Fruit fly (Drosophila melanogaster) whole organism, embryonic: ENCODE measurements around the gene CG32428.

Experiments used
- Antp ChIP-seq: fragments of 200-800 bp; sonication (Bioruptor generic); optimal IDR thresholded peaks from 3 replicates; lab custom pipeline; 2016; ENCODE audit warnings: missing biosample characterization, missing genetic modification characterization
- Bdp1 ChIP-seq: fragments of 200-800 bp; sonication (Bioruptor generic); optimal IDR thresholded peaks from 3 replicates; lab custom pipeline; 2016; ENCODE audit warnings: missing biosample characterization, missing genetic modification characterization
- CG1024 ChIP-seq: fragments of 200-800 bp; sonication (Bioruptor generic); IDR thresholded peaks from 2 replicates; pipeline ENCODE4 v1.3.6; 2022; ENCODE audit warnings: missing biosample characterization, missing genetic modification characterization
- CG10267 ChIP-seq: fragments of 200-800 bp; sonication (Bioruptor generic); optimal IDR thresholded peaks from 2 replicates; lab custom pipeline; 2018; ENCODE audit warnings: missing biosample characterization, mild to moderate bottlenecking, missing genetic modification characterization, moderate library complexity
- CG10321 ChIP-seq: fragments of 200-800 bp; sonication (Bioruptor generic); IDR thresholded peaks from 2 replicates; pipeline ENCODE4 v1.3.6; 2022; ENCODE audit warnings: missing biosample characterization, missing genetic modification characterization
- CG10654 ChIP-seq: fragments of 200-800 bp; sonication (Bioruptor generic); optimal IDR thresholded peaks from 2 replicates; lab custom pipeline; 2016; ENCODE audit warnings: missing biosample characterization, missing genetic modification characterization
- CG12659 ChIP-seq: fragments of 200-800 bp; sonication (Bioruptor generic); optimal IDR thresholded peaks from 3 replicates; lab custom pipeline; 2017; ENCODE audit warnings: mild to moderate bottlenecking, missing biosample characterization, missing genetic modification reagents, missing genetic modification characterization
- CG13424 ChIP-seq: fragments of 200-800 bp; sonication (Bioruptor generic); optimal IDR thresholded peaks from 2 replicates; lab custom pipeline; 2019; ENCODE audit warnings: missing biosample characterization, mild to moderate bottlenecking, missing genetic modification characterization, moderate library complexity
- CG13894 ChIP-seq: fragments of 200-800 bp; sonication (Bioruptor generic); optimal IDR thresholded peaks from 3 replicates; lab custom pipeline; 2018; ENCODE audit warnings: missing biosample characterization, mild to moderate bottlenecking, missing genetic modification characterization, moderate library complexity
- CG15011 ChIP-seq: fragments of 200-800 bp; sonication (Bioruptor generic); optimal IDR thresholded peaks from 3 replicates; lab custom pipeline; 2018; ENCODE audit warnings: missing biosample characterization, mild to moderate bottlenecking, missing genetic modification characterization
- CG1529 ChIP-seq: fragments of 200-800 bp; sonication (Bioruptor generic); optimal IDR thresholded peaks from 3 replicates; lab custom pipeline; 2018; ENCODE audit warnings: missing biosample characterization, missing genetic modification characterization
- CG1647 ChIP-seq: fragments of 200-800 bp; sonication (Bioruptor generic); optimal IDR thresholded peaks from 3 replicates; lab custom pipeline; 2016; ENCODE audit warnings: missing biosample characterization, missing genetic modification characterization
- CG16813 ChIP-seq: fragments of 200-800 bp; sonication (Bioruptor generic); IDR thresholded peaks from 3 replicates; pipeline ENCODE4 v1.3.6; 2022; ENCODE audit warnings: missing biosample characterization, missing genetic modification characterization; ENCODE audit not compliant: partially characterized antibody
- CG17359 ChIP-seq: fragments of 200-800 bp; sonication (Bioruptor generic); optimal IDR thresholded peaks from 3 replicates; lab custom pipeline; 2018; ENCODE audit warnings: missing biosample characterization, mild to moderate bottlenecking, missing genetic modification characterization, moderate library complexity
- CG17385 ChIP-seq: fragments of 200-800 bp; sonication (Bioruptor generic); optimal IDR thresholded peaks from 3 replicates; lab custom pipeline; 2018; ENCODE audit warnings: missing biosample characterization, mild to moderate bottlenecking, missing genetic modification characterization
- CG18476 ChIP-seq: fragments of 200-800 bp; sonication (Bioruptor generic); optimal IDR thresholded peaks from 2 replicates; lab custom pipeline; 2016; ENCODE audit warnings: missing biosample characterization, mild to moderate bottlenecking, missing genetic modification characterization
- CG2116 ChIP-seq: fragments of 200-800 bp; sonication (Bioruptor generic); optimal IDR thresholded peaks from 3 replicates; lab custom pipeline; 2018; ENCODE audit warnings: missing biosample characterization, mild to moderate bottlenecking, missing genetic modification characterization
- CG2199 ChIP-seq: fragments of 200-800 bp; sonication (Bioruptor generic); IDR thresholded peaks from 3 replicates; pipeline ENCODE4 v1.3.6; 2022; ENCODE audit warnings: missing biosample characterization, missing genetic modification characterization
- CG30020 ChIP-seq: fragments of 200-800 bp; optimal IDR thresholded peaks from 2 replicates; lab custom pipeline; 2019; ENCODE audit warnings: missing biosample characterization, mild to moderate bottlenecking, missing genetic modification characterization, moderate library complexity
- CG3065 ChIP-seq: fragments of 200-800 bp; sonication (Bioruptor generic); optimal IDR thresholded peaks from 2 replicates; lab custom pipeline; 2016; ENCODE audit warnings: missing biosample characterization, missing genetic modification characterization
- CG31365 ChIP-seq: fragments of 200-800 bp; sonication (Bioruptor generic); optimal IDR thresholded peaks from 2 replicates; lab custom pipeline; 2018; ENCODE audit warnings: missing biosample characterization, mild to moderate bottlenecking, missing genetic modification characterization
- CG31388 ChIP-seq: fragments of 200-800 bp; sonication (Bioruptor generic); optimal IDR thresholded peaks from 2 replicates; lab custom pipeline; 2016; ENCODE audit warnings: missing biosample characterization, missing genetic modification characterization
- CG34224 ChIP-seq: fragments of 200-800 bp; sonication (Bioruptor generic); IDR thresholded peaks from 3 replicates; pipeline ENCODE4 v1.3.6; 2022; ENCODE audit warnings: missing biosample characterization, missing genetic modification characterization; ENCODE audit not compliant: partially characterized antibody
- CG4328 ChIP-seq: fragments of 200-800 bp; sonication (Bioruptor generic); optimal IDR thresholded peaks from 3 replicates; lab custom pipeline; 2017; ENCODE audit warnings: missing biosample characterization, missing genetic modification reagents, missing genetic modification characterization
- CG7372 ChIP-seq: fragments of 200-800 bp; sonication (Bioruptor generic); IDR thresholded peaks from 2 replicates; pipeline ENCODE4 v1.3.6; 2022; ENCODE audit warnings: missing biosample characterization, missing genetic modification characterization
- CG8281 ChIP-seq: fragments of 200-800 bp; sonication (Bioruptor generic); optimal IDR thresholded peaks from 2 replicates; lab custom pipeline; 2018; ENCODE audit warnings: missing biosample characterization, mild to moderate bottlenecking, missing genetic modification characterization, moderate library complexity
- CG8478 ChIP-seq: fragments of >200 bp; optimal IDR thresholded peaks from 2 replicates; lab custom pipeline; 2018
- CG9727 ChIP-seq: fragments of 200-800 bp; sonication (Bioruptor generic); optimal IDR thresholded peaks from 3 replicates; lab custom pipeline; 2017; ENCODE audit warnings: missing biosample characterization, mild to moderate bottlenecking, missing genetic modification characterization
- D ChIP-seq, 2 experiments: fragments of 200-800 bp in 1 of 2; fragments of >200 bp in 1 of 2; sonication (Bioruptor generic) in 1 of 2; optimal IDR thresholded peaks; 2 replicates in 1 of 2; 3 replicates in 1 of 2; lab custom pipeline; 2017; ENCODE audit warnings: mild to moderate bottlenecking in 1 of 2, missing biosample characterization in 1 of 2, missing genetic modification characterization in 1 of 2, missing genetic modification reagents in 1 of 2
- Neu2 ChIP-seq: fragments of 200-800 bp; sonication (Bioruptor generic); optimal IDR thresholded peaks from 3 replicates; lab custom pipeline; 2016; ENCODE audit warnings: missing biosample characterization, missing genetic modification characterization, borderline replicate concordance
- Nf-YC ChIP-seq: fragments of 200-800 bp; optimal IDR thresholded peaks from 3 replicates; lab custom pipeline; 2019; ENCODE audit warnings: missing biosample characterization, mild to moderate bottlenecking, missing genetic modification characterization, moderate library complexity
- Opbp ChIP-seq: fragments of 200-800 bp; sonication (Bioruptor generic); IDR thresholded peaks from 3 replicates; pipeline ENCODE4 v1.3.6; 2022; ENCODE audit warnings: missing biosample characterization, missing genetic modification characterization; ENCODE audit not compliant: partially characterized antibody
- Optix ChIP-seq: fragments of 200-800 bp; sonication (Bioruptor generic); IDR thresholded peaks from 3 replicates; pipeline ENCODE4 v1.3.6; 2022; ENCODE audit warnings: missing biosample characterization, missing genetic modification characterization
- Ptx1 ChIP-seq: fragments of 200-800 bp; sonication (Bioruptor generic); IDR thresholded peaks from 2 replicates; pipeline ENCODE4 v1.3.6; 2022; ENCODE audit warnings: missing biosample characterization, missing genetic modification characterization
- TFAM ChIP-seq: fragments of 200-800 bp; sonication (Bioruptor generic); optimal IDR thresholded peaks from 2 replicates; lab custom pipeline; 2017; ENCODE audit warnings: missing biosample characterization, missing genetic modification characterization, inconsistent platforms
- ase ChIP-seq: fragments of 200-800 bp; sonication (Bioruptor generic); IDR thresholded peaks from 3 replicates; pipeline ENCODE4 v1.3.6; 2022; ENCODE audit warnings: missing biosample characterization, missing genetic modification characterization
- chm ChIP-seq: fragments of 200-800 bp; sonication (Bioruptor generic); IDR thresholded peaks from 2 replicates; pipeline ENCODE4 v1.3.6; 2022; ENCODE audit warnings: missing biosample characterization, missing genetic modification characterization
- cwo ChIP-seq: fragments of 200-800 bp; sonication (Bioruptor generic); optimal IDR thresholded peaks from 3 replicates; lab custom pipeline; 2017; ENCODE audit warnings: missing biosample characterization, missing genetic modification characterization, mild to moderate bottlenecking, moderate library complexity, missing genetic modification reagents
- dati ChIP-seq: fragments of 200-800 bp; sonication (Bioruptor generic); IDR thresholded peaks from 2 replicates; pipeline ENCODE4 v1.3.6; 2022; ENCODE audit warnings: missing biosample characterization, missing genetic modification characterization
- dysf ChIP-seq: fragments of 200-800 bp; sonication (Bioruptor generic); IDR thresholded peaks from 3 replicates; pipeline ENCODE4 v1.3.6; 2022; ENCODE audit warnings: missing biosample characterization, missing genetic modification characterization
- eve ChIP-seq, 2 experiments: fragments of >200 bp; optimal IDR thresholded peaks; 2 replicates each; lab custom pipeline; 2017; ENCODE audit warnings: missing biosample characterization in 2 of 2, missing genetic modification characterization in 2 of 2
- mirr ChIP-seq: fragments of 200-800 bp; sonication (Bioruptor generic); optimal IDR thresholded peaks from 3 replicates; lab custom pipeline; 2018; ENCODE audit warnings: missing biosample characterization, mild to moderate bottlenecking, missing genetic modification characterization
- nerfin-2 ChIP-seq: fragments of 200-800 bp; sonication (Bioruptor generic); IDR thresholded peaks from 2 replicates; pipeline ENCODE4 v1.3.6; 2022; ENCODE audit warnings: missing biosample characterization, missing genetic modification characterization; ENCODE audit not compliant: partially characterized antibody
- org-1 ChIP-seq: fragments of 200-800 bp; sonication (Bioruptor generic); optimal IDR thresholded peaks from 2 replicates; lab custom pipeline; 2017; ENCODE audit warnings: missing biosample characterization, missing genetic modification characterization
- pan ChIP-seq, 4 experiments: fragments of >200 bp in 3 of 4; fragments of 200-800 bp in 1 of 4; sonication (Bioruptor generic) in 1 of 4; optimal IDR thresholded peaks in 3 of 4; IDR thresholded peaks in 1 of 4; 2 replicates each; pipeline versions ENCODE4 v1.3.6 to Lab custom; 2017 to 2022; ENCODE audit warnings: missing biosample characterization in 2 of 4, missing genetic modification characterization in 2 of 4, mixed read lengths in 1 of 4
- pb ChIP-seq: fragments of 200-800 bp; sonication (Bioruptor generic); optimal IDR thresholded peaks from 3 replicates; lab custom pipeline; 2016; ENCODE audit warnings: missing biosample characterization, missing genetic modification characterization
- stc ChIP-seq: fragments of 200-800 bp; sonication (Bioruptor generic); IDR thresholded peaks from 2 replicates; pipeline ENCODE4 v1.3.6; 2022; ENCODE audit warnings: missing biosample characterization, missing genetic modification characterization
- usp ChIP-seq: fragments of >200 bp; optimal IDR thresholded peaks from 2 replicates; lab custom pipeline; 2017; ENCODE audit warnings: missing biosample characterization, missing genetic modification characterization

CG32428 gene

dm6 chr3L:20493417-20494261 lies 20.1 kb upstream of the CG32428 start (continued):
- peak; percentile 73 for TF ChIP-seq CG9727
- no peak for TF ChIP-seq CG30020 (tag; lab: Kevin White, UChicago)
- TF ChIP-seq TFAM (GFP tag; lab: Kevin White, UChicago), result no peak
- peak; percentile 38; the same call in 1 of the 2 replicates for TF ChIP-seq chm (GFP tag; lab: Robert Waterston, UW)
- TF ChIP-seq CG2199 (GFP tag; lab: Robert Waterston, UW), result no peak
- no peak for TF ChIP-seq nerfin-2 (GFP tag; lab: Robert Waterston, UW)
- peak; percentile 69; the same call in 2 of the 3 replicates for TF ChIP-seq ase (GFP tag; lab: Robert Waterston, UW)
- peak; percentile 73 for TF ChIP-seq CG13424 (tag; lab: Kevin White, UChicago)
- TF ChIP-seq CG17359 (tag; lab: Kevin White, UChicago), result peak; percentile 76
- TF ChIP-seq CG2116 (GFP tag; lab: Kevin White, UChicago), result peak; percentile 15
- peak; percentile 37; the same call in 1 of the 2 replicates for TF ChIP-seq CG10321 (GFP tag; lab: Robert Waterston, UW)
- TF ChIP-seq CG7372, result peak; percentile 55
- no peak for TF ChIP-seq D (optimal IDR thresholded peaks at IDR 0.05; lab: Kevin White, UChicago)
- no peak for TF ChIP-seq D (GFP tag; optimal IDR thresholded peaks at IDR 0.05; lab: Kevin White, UChicago)
- TF ChIP-seq CG17385, result peak; percentile 75
- no peak for TF ChIP-seq CG34224 (GFP tag; lab: Robert Waterston, UW)
- TF ChIP-seq CG12659 (GFP tag; lab: Kevin White, UChicago), result peak; percentile 69
- TF ChIP-seq Bdp1 (GFP tag; lab: Kevin White, UChicago), result peak; percentile 22
- TF ChIP-seq CG18476, result no peak
- peak; percentile 45 for TF ChIP-seq CG10654 (GFP tag; lab: Kevin White, UChicago)
- peak; percentile 69 for TF ChIP-seq CG10267 (tag; lab: Kevin White, UChicago)
- TF ChIP-seq pan (optimal IDR thresholded peaks at IDR 0.05; lab: Kevin White, UChicago), result no peak
- TF ChIP-seq pan (GFP tag; optimal IDR thresholded peaks at IDR 0.05 in 1 of 2, IDR thresholded peaks at IDR 0.05 in 1 of 2), result peak in 1 of 2 experiments; percentile 87
- no peak for TF ChIP-seq Opbp (GFP tag; lab: Robert Waterston, UW)
- TF ChIP-seq CG13894 (tag; lab: Kevin White, UChicago), result no peak
- TF ChIP-seq CG31365, result peak; percentile 0
- TF ChIP-seq CG4328 (GFP tag; lab: Kevin White, UChicago), result no peak
- TF ChIP-seq CG3065 (GFP tag; lab: Kevin White, UChicago), result no peak
- peak; percentile 72 for TF ChIP-seq cwo (GFP tag; lab: Kevin White, UChicago)
- TF ChIP-seq Optix (GFP tag; lab: Robert Waterston, UW), result no peak
- TF ChIP-seq CG8478 (lab: Kevin White, UChicago), result no peak
- TF ChIP-seq pb (GFP tag; lab: Kevin White, UChicago), result no peak
- TF ChIP-seq eve (GFP tag; optimal IDR thresholded peaks at IDR 0.05; lab: Kevin White, UChicago), result peak in 1 of 2 experiments; percentile 47
- peak; percentile 28 for TF ChIP-seq CG1647 (GFP tag; lab: Kevin White, UChicago)
- peak; percentile 87 for TF ChIP-seq dysf
- TF ChIP-seq org-1 (GFP tag; lab: Kevin White, UChicago), result peak; percentile 58
- peak; percentile 53 for TF ChIP-seq CG15011
- no peak for TF ChIP-seq usp (GFP tag; lab: Kevin White, UChicago)
- TF ChIP-seq Ptx1 (GFP tag; lab: Robert Waterston, UW), result peak; percentile 87
- peak; percentile 35 for TF ChIP-seq Nf-YC
- no peak for TF ChIP-seq CG16813 (GFP tag; lab: Robert Waterston, UW)
- TF ChIP-seq Antp (GFP tag; lab: Kevin White, UChicago), result no peak
- no peak for TF ChIP-seq CG8281 (tag; lab: Kevin White, UChicago)
- TF ChIP-seq CG31388 (GFP tag; lab: Kevin White, UChicago), result peak; percentile 24
- no peak for TF ChIP-seq CG1024 (GFP tag; lab: Robert Waterston, UW)
- no peak for TF ChIP-seq dati (GFP tag; lab: Robert Waterston, UW)
- TF ChIP-seq stc (GFP tag; lab: Robert Waterston, UW), result peak; percentile 84
- no peak for TF ChIP-seq mirr (GFP tag; lab: Kevin White, UChicago)
- no peak for TF ChIP-seq Neu2 (GFP tag; lab: Kevin White, UChicago)
- TF ChIP-seq CG1529 (GFP tag; lab: Kevin White, UChicago), result peak; percentile 10
